Worm (Caenorhabditis elegans): ENCODE data around the gene E02C12.6.
A peak's percentile ranks its signal among the peaks of the same experiment; 100 is the strongest.

E02C12.6 gene

DNA sequence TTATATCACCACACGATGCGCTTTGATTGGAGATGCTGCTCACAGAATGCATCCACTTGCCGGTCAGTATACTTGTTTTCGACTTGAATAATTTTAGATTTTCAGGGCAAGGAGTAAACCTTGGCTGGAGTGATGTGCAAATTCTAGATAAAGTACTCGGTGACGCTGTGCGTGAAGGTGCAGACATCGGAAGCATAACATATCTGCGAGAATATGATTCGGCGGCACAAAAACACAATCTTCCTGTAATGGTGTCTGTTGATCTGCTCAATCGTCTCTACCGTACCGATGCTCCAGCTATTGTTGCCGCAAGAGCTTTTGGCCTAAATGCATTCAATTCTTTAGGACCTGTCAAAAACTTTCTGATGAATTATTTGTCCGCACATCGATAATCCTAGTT is 32.4 kb downstream of the E02C12.6 start:
- TF ChIP-seq sea-1 (GFP tag; conservative IDR thresholded peaks at IDR 0.05) (0 out of 2 replicates have a peak, but pooled peaks have one; percentile 12), flt-1 (GFP tag; IDR thresholded peaks at IDR 0.05) (no peak)

DNA sequence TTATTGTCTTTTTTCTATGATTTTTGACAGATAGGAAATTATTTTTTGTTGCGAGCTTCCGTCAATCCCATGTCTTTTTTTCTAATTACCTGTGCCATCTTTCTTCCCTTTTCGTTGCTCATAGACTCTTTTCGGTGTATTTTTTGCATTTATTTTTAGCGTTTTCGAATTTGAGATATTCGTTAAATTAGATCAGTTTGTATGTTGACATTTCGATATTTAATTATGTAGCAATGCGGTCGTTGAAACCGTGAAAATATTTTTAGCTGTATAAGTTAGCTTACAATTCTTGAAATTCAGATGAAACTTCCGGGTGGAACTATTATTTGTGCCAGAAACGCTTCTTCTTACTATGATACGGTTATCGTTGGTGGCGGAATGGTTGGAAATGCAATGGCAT is 34.4 kb downstream of the E02C12.6 start, which contains the start of gene coq-6:
Gene coq-6 (plus strand): TSS at position 301 of the 400 bp plus-strand sequence.
- TF ChIP-seq scrt-1 (GFP tag; IDR thresholded peaks at IDR 0.05) (no peak), tbx-11 (GFP tag; IDR thresholded peaks at IDR 0.05) (no peak), pes-1 (GFP tag; IDR thresholded peaks at IDR 0.05) (no peak), B0310.2 (tag; optimal IDR thresholded peaks at IDR 0.05) (no peak), hnd-1 (tag; optimal IDR thresholded peaks at IDR 0.05) (no peak), ama-1 (optimal IDR thresholded peaks at IDR 0.05) (no peak), ceh-36 (tag; optimal IDR thresholded peaks at IDR 0.05) (no peak), F13C5.2 (tag; optimal IDR thresholded peaks at IDR 0.05) (no peak), tra-4 (tag; optimal IDR thresholded peaks at IDR 0.05) (no peak), hmbx-1 (tag; optimal IDR thresholded peaks at IDR 0.05) (no peak), sea-1 (GFP tag; conservative IDR thresholded peaks at IDR 0.05) (no peak), ceh-13 (GFP tag; optimal IDR thresholded peaks at IDR 0.05) (no peak), flt-1 (GFP tag; IDR thresholded peaks at IDR 0.05) (no peak)

DNA sequence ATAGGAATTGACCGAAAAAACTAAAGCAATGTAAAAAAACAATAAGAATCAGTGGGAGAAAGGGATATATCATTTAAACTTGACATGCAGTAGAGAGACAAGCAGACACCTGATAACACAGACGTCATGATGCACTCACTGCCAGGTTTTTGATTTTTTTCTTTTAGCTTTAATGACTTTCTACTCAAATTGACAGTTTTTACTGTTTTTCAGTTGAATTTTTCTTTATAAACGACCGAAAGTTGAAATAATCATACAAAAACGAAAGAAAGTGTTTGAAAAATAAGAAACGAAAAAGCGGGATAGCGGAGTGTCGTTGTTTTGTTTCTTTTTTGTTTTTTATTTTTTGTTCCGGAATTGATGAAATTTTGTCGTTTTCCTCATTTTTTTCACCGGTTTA is 36.7 kb downstream of the E02C12.6 start, which contains the start of gene ucp-4:
Gene ucp-4 (plus strand): TSS at position 83 of the 400 bp plus-strand sequence.
- TF ChIP-seq F13C5.2 (tag; optimal IDR thresholded peaks at IDR 0.05) (no peak), ama-1 (optimal IDR thresholded peaks at IDR 0.05) (no peak), tra-4 (tag; optimal IDR thresholded peaks at IDR 0.05) (no peak), ceh-36 (tag; optimal IDR thresholded peaks at IDR 0.05) (no peak), flt-1 (GFP tag; IDR thresholded peaks at IDR 0.05) (no peak)

DNA sequence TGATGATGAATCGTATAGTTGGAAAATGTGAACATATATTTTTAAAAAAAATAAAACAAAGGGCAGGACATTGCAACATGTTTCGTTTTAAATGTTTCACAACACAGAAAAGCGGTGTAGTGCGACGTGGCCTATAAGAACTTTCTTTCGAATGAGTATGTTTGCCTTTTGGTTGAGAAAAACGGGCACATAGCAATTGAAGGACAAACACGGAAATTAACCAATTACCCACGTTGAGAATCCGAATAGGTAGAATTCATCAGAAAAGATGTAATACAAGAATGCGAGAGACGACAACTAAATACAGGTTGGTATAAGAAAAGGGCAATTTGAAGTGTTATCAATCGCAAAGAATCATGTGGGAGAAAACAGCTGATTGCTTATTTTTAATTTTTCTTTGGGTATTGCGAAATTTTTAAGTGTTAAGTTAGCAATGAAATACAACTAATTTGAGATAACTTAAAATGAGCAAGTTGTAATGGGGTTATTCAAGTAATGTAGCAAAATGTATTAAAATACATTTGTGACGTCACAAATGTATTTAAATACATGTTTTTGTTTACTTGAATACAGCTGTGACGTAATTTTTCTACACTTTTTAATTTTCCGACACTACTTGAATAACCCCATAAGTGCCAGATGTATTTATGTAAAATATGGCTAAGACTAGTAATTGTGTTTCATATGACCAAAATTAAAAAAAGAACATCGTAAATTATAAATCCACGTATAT is 37.4 kb downstream of the E02C12.6 start, which contains the start of gene acl-14:
Gene acl-14 (minus strand): TSS at position 316 of the 733 bp plus-strand sequence.
- TF ChIP-seq hmg-4 (GFP tag; optimal IDR thresholded peaks at IDR 0.05) (no peak), ceh-36 (tag; optimal IDR thresholded peaks at IDR 0.05) (no peak), ceh-13 (GFP tag; optimal IDR thresholded peaks at IDR 0.05) (no peak), aly-1 (tag; optimal IDR thresholded peaks at IDR 0.05) (no peak), hmbx-1 (tag; optimal IDR thresholded peaks at IDR 0.05) (no peak), hnd-1 (tag; optimal IDR thresholded peaks at IDR 0.05) (no peak), scrt-1 (GFP tag; IDR thresholded peaks at IDR 0.05) (no peak), sea-1 (GFP tag; conservative IDR thresholded peaks at IDR 0.05) (no peak), ets-7 (tag; optimal IDR thresholded peaks at IDR 0.05) (no peak), tra-4 (tag; optimal IDR thresholded peaks at IDR 0.05) (no peak), flt-1 (GFP tag; IDR thresholded peaks at IDR 0.05) (no peak), ama-1 (optimal IDR thresholded peaks at IDR 0.05) (no peak), pes-1 (GFP tag; IDR thresholded peaks at IDR 0.05) (no peak), F13C5.2 (tag; optimal IDR thresholded peaks at IDR 0.05) (no peak), tbx-37 (GFP tag; conservative IDR thresholded peaks at IDR 0.05) (no peak), B0310.2 (tag; optimal IDR thresholded peaks at IDR 0.05) (no peak), tbx-11 (GFP tag; IDR thresholded peaks at IDR 0.05) (no peak)

DNA sequence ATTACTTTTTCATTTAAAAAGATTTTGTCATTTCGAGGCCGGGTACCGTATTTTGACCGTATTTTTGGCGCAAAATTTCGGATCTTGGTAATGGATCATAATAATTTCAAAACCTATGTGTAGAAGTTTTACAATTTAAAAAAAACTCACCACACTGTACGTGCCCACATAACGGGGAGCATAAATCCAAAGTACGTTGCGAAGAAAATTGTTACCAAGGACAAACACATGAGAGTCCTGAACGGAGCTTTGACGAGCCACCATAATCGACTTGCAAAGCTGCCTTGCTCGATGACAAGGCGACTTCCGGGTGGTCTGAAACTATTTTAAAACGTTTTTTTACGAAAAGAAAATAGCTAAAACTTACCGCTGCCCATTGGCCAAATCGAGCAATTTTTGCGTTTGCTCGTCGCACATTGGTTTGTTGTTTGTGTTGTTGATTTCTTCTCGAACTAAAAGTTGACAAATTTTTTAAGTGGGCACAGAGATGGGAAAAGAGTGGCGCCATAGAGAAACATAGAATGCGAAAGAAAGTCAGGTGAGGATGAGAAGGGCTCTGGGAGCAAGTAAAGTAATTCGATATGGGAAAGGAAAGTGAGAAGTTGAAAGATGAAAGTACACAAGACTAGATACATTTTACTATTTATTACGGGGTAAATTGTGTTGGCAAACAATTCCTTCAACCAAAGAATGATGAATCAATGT is 38.1 kb downstream of the E02C12.6 start:
- TF ChIP-seq hnd-1 (tag; optimal IDR thresholded peaks at IDR 0.05) (no peak), pes-1 (GFP tag; IDR thresholded peaks at IDR 0.05) (no peak), F13C5.2 (tag; optimal IDR thresholded peaks at IDR 0.05) (no peak), B0310.2 (tag; optimal IDR thresholded peaks at IDR 0.05) (no peak), flt-1 (GFP tag; IDR thresholded peaks at IDR 0.05) (no peak), scrt-1 (GFP tag; IDR thresholded peaks at IDR 0.05) (no peak), hmg-4 (GFP tag; optimal IDR thresholded peaks at IDR 0.05) (no peak), ama-1 (optimal IDR thresholded peaks at IDR 0.05) (no peak), sea-1 (GFP tag; conservative IDR thresholded peaks at IDR 0.05) (no peak), ceh-36 (tag; optimal IDR thresholded peaks at IDR 0.05) (no peak), ets-7 (tag; optimal IDR thresholded peaks at IDR 0.05) (no peak), hmbx-1 (tag; optimal IDR thresholded peaks at IDR 0.05) (no peak), tra-4 (tag; optimal IDR thresholded peaks at IDR 0.05) (no peak), ceh-13 (GFP tag; optimal IDR thresholded peaks at IDR 0.05) (no peak), tbx-11 (GFP tag; IDR thresholded peaks at IDR 0.05) (no peak), tbx-37 (GFP tag; conservative IDR thresholded peaks at IDR 0.05) (no peak), aly-1 (tag; optimal IDR thresholded peaks at IDR 0.05) (no peak)

DNA sequence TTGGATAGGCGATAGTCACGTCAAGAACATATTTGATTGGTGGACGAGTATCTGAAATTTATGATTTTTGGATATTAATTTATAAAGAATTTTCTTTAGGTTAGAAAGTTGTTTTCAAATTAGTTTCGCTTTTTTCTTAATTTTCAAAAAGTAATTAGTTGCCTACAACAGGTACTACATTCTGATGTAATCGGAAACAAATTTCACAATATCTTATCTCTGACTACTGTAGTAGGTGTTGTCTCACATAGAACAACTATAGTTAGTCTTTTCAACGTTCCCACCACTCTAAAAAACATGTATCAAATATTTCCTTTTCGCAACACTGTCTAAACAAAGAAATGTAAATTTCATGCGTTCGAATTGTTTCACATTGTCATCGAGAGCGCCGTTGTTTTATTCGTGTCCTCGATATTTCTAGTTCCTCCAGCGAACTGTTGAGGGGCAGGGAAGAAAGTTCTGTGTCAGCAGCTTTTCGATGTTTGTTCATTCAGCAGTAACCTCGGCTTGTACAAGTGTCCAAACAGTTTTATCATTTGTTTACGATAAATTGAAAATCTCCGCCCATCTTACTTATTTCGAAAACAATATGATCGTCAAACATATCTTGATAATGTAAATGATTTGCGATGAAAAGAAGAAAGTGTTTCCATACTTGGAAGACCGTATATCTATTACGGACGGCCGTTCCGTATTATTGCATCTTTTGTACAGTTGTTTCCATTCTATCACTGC is 41.5 kb downstream of the E02C12.6 start:
- TF ChIP-seq aly-1 (tag; optimal IDR thresholded peaks at IDR 0.05), result no peak
- no peak for TF ChIP-seq ceh-36 (tag; optimal IDR thresholded peaks at IDR 0.05)
- no peak for TF ChIP-seq flt-1 (GFP tag; IDR thresholded peaks at IDR 0.05)
- no peak for TF ChIP-seq tbx-37 (GFP tag; conservative IDR thresholded peaks at IDR 0.05)
- no peak for TF ChIP-seq B0310.2 (tag; optimal IDR thresholded peaks at IDR 0.05)
- no peak for TF ChIP-seq tra-4 (tag; optimal IDR thresholded peaks at IDR 0.05)
- no peak for TF ChIP-seq scrt-1 (GFP tag; IDR thresholded peaks at IDR 0.05)
- TF ChIP-seq hmbx-1 (tag; optimal IDR thresholded peaks at IDR 0.05), result no peak

DNA sequence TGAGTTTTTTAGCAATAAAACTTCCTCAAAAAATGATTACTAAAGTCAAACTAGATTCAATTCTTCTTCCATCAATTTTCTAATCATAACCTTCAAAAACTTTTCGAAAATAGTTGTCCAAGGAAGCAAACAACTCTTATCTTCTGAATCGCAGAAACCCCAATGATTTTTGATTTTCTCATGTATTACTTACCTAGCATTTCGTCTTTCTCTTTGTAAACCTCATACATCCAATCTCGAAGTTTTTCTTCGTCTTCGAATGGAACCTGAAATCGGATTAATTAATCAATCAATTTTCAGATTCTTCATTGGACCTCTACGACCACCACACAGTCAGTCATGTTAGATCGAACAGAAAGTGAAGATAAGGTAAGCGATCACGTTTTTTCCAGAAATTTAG is 42.2 kb downstream of the E02C12.6 start, which contains the start of gene K07B1.4:
Gene K07B1.4 (plus strand): TSS at position 301 of the 400 bp plus-strand sequence.
- TF ChIP-seq sea-1 (GFP tag; conservative IDR thresholded peaks at IDR 0.05) (no peak), ama-1 (optimal IDR thresholded peaks at IDR 0.05) (no peak), hmg-4 (GFP tag; optimal IDR thresholded peaks at IDR 0.05) (no peak), scrt-1 (GFP tag; IDR thresholded peaks at IDR 0.05) (no peak), F13C5.2 (tag; optimal IDR thresholded peaks at IDR 0.05) (no peak), tbx-37 (GFP tag; conservative IDR thresholded peaks at IDR 0.05) (no peak), B0310.2 (tag; optimal IDR thresholded peaks at IDR 0.05) (no peak), ceh-13 (GFP tag; optimal IDR thresholded peaks at IDR 0.05) (no peak), tbx-11 (GFP tag; IDR thresholded peaks at IDR 0.05) (no peak), flt-1 (GFP tag; IDR thresholded peaks at IDR 0.05) (no peak)
